Worm (Caenorhabditis elegans) whole organism, dauer: ENCODE data around the gene F09C6.13.

ENCODE experiments used
- unc-62 ChIP-seq: sonication (generic microtip); optimal IDR thresholded peaks from 2 replicates; lab custom pipeline; 2017; ENCODE audit warnings: missing biosample characterization, missing genetic modification reagents, missing genetic modification characterization

The F09C6.13 gene

DNA sequence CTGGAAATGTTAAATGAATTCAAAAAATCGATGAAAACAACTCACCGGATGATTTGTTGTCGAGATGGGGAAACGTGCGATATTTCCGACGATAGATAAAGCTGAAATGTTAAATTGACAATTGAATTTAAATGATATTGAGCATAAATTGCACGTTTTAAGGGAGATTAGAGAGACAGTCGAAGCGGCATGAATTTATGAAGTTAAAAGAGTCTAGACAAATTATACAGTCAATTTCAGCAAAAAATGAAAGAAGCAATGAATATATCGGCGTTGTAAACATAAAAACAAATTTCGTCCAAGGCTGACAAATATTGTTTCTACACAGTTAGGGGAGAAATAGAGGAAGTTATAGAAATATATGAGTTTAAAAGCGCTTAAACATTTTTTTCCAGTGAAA lies 42.5 kb downstream of the F09C6.13 start, which contains the start of gene Y102A5C.36:
TSS of gene Y102A5C.36 (minus strand) at position 101 of the 400 bp plus-strand sequence.
- TF ChIP-seq unc-62: no peak
